Fruit fly (Drosophila melanogaster): ENCODE measurements around the gene TwdlH.

- no peak for TF ChIP-seq Myc (optimal IDR thresholded peaks at IDR 0.05)
- TF ChIP-seq ey (GFP tag; optimal IDR thresholded peaks at IDR 0.05): no peak
- TF ChIP-seq Hr78 (GFP tag; optimal IDR thresholded peaks at IDR 0.05): no peak
- TF ChIP-seq h (GFP tag; optimal IDR thresholded peaks at IDR 0.05): no peak
- TF ChIP-seq usp (GFP tag; optimal IDR thresholded peaks at IDR 0.05): no peak
- no peak for TF ChIP-seq psq (GFP tag; optimal IDR thresholded peaks at IDR 0.05)
- TF ChIP-seq lola (GFP tag; optimal IDR thresholded peaks at IDR 0.05): no peak
- TF ChIP-seq pan (optimal IDR thresholded peaks at IDR 0.05): no peak
- TF ChIP-seq HLH106 (tag; optimal IDR thresholded peaks at IDR 0.05): no peak
- no peak for TF ChIP-seq GATAd (GFP tag; optimal IDR thresholded peaks at IDR 0.05)
- TF ChIP-seq Rel (GFP tag; optimal IDR thresholded peaks at IDR 0.05): no peak
- TF ChIP-seq Rel (tag; optimal IDR thresholded peaks at IDR 0.05): no peak
- TF ChIP-seq fru (GFP tag; optimal IDR thresholded peaks at IDR 0.05): no peak
- no peak for TF ChIP-seq dsf (GFP tag; optimal IDR thresholded peaks at IDR 0.05; ENCODE audit: borderline replicate concordance)
- TF ChIP-seq CG9705 (GFP tag; optimal IDR thresholded peaks at IDR 0.05): no peak
These were observed 39.5 kb upstream of the TwdlH start for dm6 chr3R:26593847-26594542.
